Fruit fly (Drosophila melanogaster): ENCODE measurements around the gene CG10657.
A peak's percentile ranks its signal among the peaks of the same experiment; 100 is the strongest.

Gene CG10657

dm6 chr3L:12447081-12447480 lies 49.9 kb downstream of the CG10657 start:
- TF ChIP-seq CG8301 (tag; optimal IDR thresholded peaks at IDR 0.05) (no peak), CG15710 (tag; optimal IDR thresholded peaks at IDR 0.05) (no peak), CG8159 (tag; optimal IDR thresholded peaks at IDR 0.05) (no peak), gl (tag; optimal IDR thresholded peaks at IDR 0.05) (no peak), rn (GFP tag; IDR thresholded peaks at IDR 0.05) (no peak)

dm6 chr3L:12444040-12444439 lies 53.0 kb downstream of the CG10657 start:
- no peak for TF ChIP-seq CG14655 (GFP tag; optimal IDR thresholded peaks at IDR 0.05)
- TF ChIP-seq Pif1A (GFP tag; optimal IDR thresholded peaks at IDR 0.05): no peak
- no peak for TF ChIP-seq rn (GFP tag; IDR thresholded peaks at IDR 0.05)
- TF ChIP-seq CG8159 (tag; optimal IDR thresholded peaks at IDR 0.05): peak; percentile 36
- no peak for TF ChIP-seq Pif1B (GFP tag; optimal IDR thresholded peaks at IDR 0.05)

dm6 chr3L:12442593-12442992 lies 54.4 kb downstream of the CG10657 start:
- no peak for TF ChIP-seq Ets98B (GFP tag; IDR thresholded peaks at IDR 0.05)
- TF ChIP-seq CG8159 (tag; optimal IDR thresholded peaks at IDR 0.05): peak; percentile 82
- peak; percentile 13 for TF ChIP-seq EcR (GFP tag; optimal IDR thresholded peaks at IDR 0.05)
- TF ChIP-seq CG4496 (GFP tag; IDR thresholded peaks at IDR 0.05): peak; percentile 10; the same call in 1 of the 3 replicates
- no peak for TF ChIP-seq CG12605 (GFP tag; IDR thresholded peaks at IDR 0.05)
- peak; percentile 53 for TF ChIP-seq CG34367 (tag; optimal IDR thresholded peaks at IDR 0.05)
- no peak for TF ChIP-seq gl (tag; optimal IDR thresholded peaks at IDR 0.05)
- TF ChIP-seq CG8301 (tag; optimal IDR thresholded peaks at IDR 0.05): peak; percentile 54
- peak; percentile 65 for TF ChIP-seq CG14655 (GFP tag; optimal IDR thresholded peaks at IDR 0.05)
- no peak for TF ChIP-seq rn (GFP tag; IDR thresholded peaks at IDR 0.05)
- no peak for TF ChIP-seq CG32121 (GFP tag; IDR thresholded peaks at IDR 0.05)
- no peak for TF ChIP-seq D1 (tag; optimal IDR thresholded peaks at IDR 0.05)
- peak; percentile 50 for TF ChIP-seq Pif1A (GFP tag; optimal IDR thresholded peaks at IDR 0.05)
- no peak for TF ChIP-seq CG10348 (GFP tag; IDR thresholded peaks at IDR 0.05)
- peak; percentile 74 for TF ChIP-seq CG15710 (tag; optimal IDR thresholded peaks at IDR 0.05)
- no peak for TF ChIP-seq fd96Ca (GFP tag; IDR thresholded peaks at IDR 0.05)
- TF ChIP-seq Snoo (tag; optimal IDR thresholded peaks at IDR 0.05): peak; percentile 56
- TF ChIP-seq CG9948 (tag; optimal IDR thresholded peaks at IDR 0.05): peak; percentile 37
- peak; percentile 63 for TF ChIP-seq CG17806 (tag; optimal IDR thresholded peaks at IDR 0.05)
- TF ChIP-seq Pif1B (GFP tag; optimal IDR thresholded peaks at IDR 0.05): peak; percentile 57
- peak; percentile 43 for TF ChIP-seq CG13204 (GFP tag; optimal IDR thresholded peaks at IDR 0.05)

All from whole organism, pupa.